Fruit fly (Drosophila melanogaster) whole organism, wandering third instar larva: ENCODE data around the gene CG15200.

ENCODE experiments used
- Abd-B ChIP-seq: fragments of >200 bp; optimal IDR thresholded peaks from 2 replicates; lab custom pipeline; 2017; ENCODE audit warnings: missing biosample characterization, missing genetic modification characterization
- CG9705 ChIP-seq: fragments of 200-800 bp; sonication (Bioruptor generic); optimal IDR thresholded peaks from 2 replicates; lab custom pipeline; 2018; ENCODE audit warnings: missing biosample characterization, mild to moderate bottlenecking, missing genetic modification characterization
- Dfd ChIP-seq: fragments of >200 bp; optimal IDR thresholded peaks from 2 replicates; lab custom pipeline; 2017; ENCODE audit warnings: missing biosample characterization, missing genetic modification characterization
- Dif ChIP-seq: fragments of 200-275, 200-300 bp; sonication (Bioruptor generic); optimal IDR thresholded peaks from 2 replicates; lab custom pipeline; 2018; ENCODE audit warnings: missing biosample characterization, missing genetic modification characterization; ENCODE audit not compliant: partially characterized antibody
- GATAd ChIP-seq: sonication (Bioruptor generic); optimal IDR thresholded peaks from 2 replicates; lab custom pipeline; 2016; ENCODE audit warnings: missing biosample characterization, missing genetic modification characterization
- HLH106 ChIP-seq: fragments of 200-800 bp; optimal IDR thresholded peaks from 3 replicates; lab custom pipeline; 2019; ENCODE audit warnings: missing biosample characterization, mild to moderate bottlenecking, missing genetic modification characterization, moderate library complexity
- Hnf4 ChIP-seq: fragments of 200-800 bp; sonication (Bioruptor generic); optimal IDR thresholded peaks from 2 replicates; lab custom pipeline; 2016; ENCODE audit warnings: missing biosample characterization, mild to moderate bottlenecking, missing genetic modification characterization
- Hr78 ChIP-seq: fragments of >200 bp; optimal IDR thresholded peaks from 2 replicates; lab custom pipeline; 2017; ENCODE audit warnings: missing biosample characterization, missing genetic modification characterization
- Hr83 ChIP-seq: fragments of 200-300 bp; sonication (Bioruptor generic); optimal IDR thresholded peaks from 2 replicates; lab custom pipeline; 2016; ENCODE audit warnings: missing biosample characterization, mild to moderate bottlenecking, missing genetic modification characterization, moderate library complexity; ENCODE audit not compliant: poor library complexity, severe bottlenecking
- Jra ChIP-seq: sonication (Bioruptor generic); optimal IDR thresholded peaks from 2 replicates; lab custom pipeline; 2016; ENCODE audit warnings: missing biosample characterization, missing genetic modification characterization
- Myc ChIP-seq: fragments of >200 bp; optimal IDR thresholded peaks from 2 replicates; lab custom pipeline; 2017
- N ChIP-seq: fragments of >200 bp; optimal IDR thresholded peaks from 2 replicates; lab custom pipeline; 2018; ENCODE audit warnings: missing biosample characterization, missing external identifiers, missing genetic modification characterization
- OdsH ChIP-seq: fragments of 200-800 bp; sonication (Bioruptor generic); optimal IDR thresholded peaks from 2 replicates; lab custom pipeline; 2016; ENCODE audit warnings: missing biosample characterization, mild to moderate bottlenecking, missing genetic modification characterization
- Sp1 ChIP-seq: fragments of 200-800 bp; sonication (Bioruptor generic); optimal IDR thresholded peaks from 3 replicates; lab custom pipeline; 2019; ENCODE audit warnings: missing biosample characterization, mild to moderate bottlenecking, missing genetic modification characterization, moderate library complexity
- Vsx2 ChIP-seq: fragments of 200-300, 225-300 bp; sonication (Bioruptor generic); optimal IDR thresholded peaks from 2 replicates; lab custom pipeline; 2018; ENCODE audit warnings: missing biosample characterization, missing genetic modification characterization; ENCODE audit not compliant: partially characterized antibody
- dmrt93B ChIP-seq: fragments of 200-800 bp; sonication (Bioruptor generic); optimal IDR thresholded peaks from 2 replicates; lab custom pipeline; 2018; ENCODE audit warnings: missing biosample characterization, mild to moderate bottlenecking, missing genetic modification characterization
- dsf ChIP-seq: sonication (Bioruptor generic); optimal IDR thresholded peaks from 2 replicates; lab custom pipeline; 2016; ENCODE audit warnings: missing biosample characterization, missing genetic modification characterization, borderline replicate concordance
- ey ChIP-seq: fragments of 200-800 bp; sonication (Bioruptor generic); optimal IDR thresholded peaks from 2 replicates; lab custom pipeline; 2016; ENCODE audit warnings: missing biosample characterization, missing genetic modification characterization
- foxo ChIP-seq, 2 experiments: fragments of 200-800 bp; sonication (Bioruptor generic); optimal IDR thresholded peaks; 2 replicates in 1 of 2; 3 replicates in 1 of 2; lab custom pipeline; 2016 to 2017; ENCODE audit warnings: missing biosample characterization in 2 of 2, missing genetic modification characterization in 2 of 2
- pan ChIP-seq: fragments of >200 bp; optimal IDR thresholded peaks from 2 replicates; lab custom pipeline; 2017
- rgr ChIP-seq: fragments of 200-800 bp; sonication (Bioruptor generic); optimal IDR thresholded peaks from 3 replicates; lab custom pipeline; 2016; ENCODE audit warnings: missing biosample characterization, mild to moderate bottlenecking, missing genetic modification characterization
- sage ChIP-seq: fragments of 200-800 bp; sonication (Bioruptor generic); optimal IDR thresholded peaks from 2 replicates; lab custom pipeline; 2016; ENCODE audit warnings: missing biosample characterization, mild to moderate bottlenecking, missing genetic modification characterization
- sv ChIP-seq: fragments of 200-800 bp; sonication (Bioruptor generic); optimal IDR thresholded peaks from 3 replicates; lab custom pipeline; 2016; ENCODE audit warnings: missing biosample characterization, missing genetic modification characterization
- tai ChIP-seq: sonication (Bioruptor generic); optimal IDR thresholded peaks from 2 replicates; lab custom pipeline; 2016; ENCODE audit warnings: missing biosample characterization, missing genetic modification characterization
- usp ChIP-seq: fragments of >200 bp; optimal IDR thresholded peaks from 2 replicates; lab custom pipeline; 2017; ENCODE audit warnings: missing biosample characterization, missing genetic modification characterization
- woc ChIP-seq: sonication (Bioruptor generic); optimal IDR thresholded peaks from 2 replicates; lab custom pipeline; 2016; ENCODE audit warnings: missing biosample characterization, mild to moderate bottlenecking, missing genetic modification characterization

CG15200 gene

DNA sequence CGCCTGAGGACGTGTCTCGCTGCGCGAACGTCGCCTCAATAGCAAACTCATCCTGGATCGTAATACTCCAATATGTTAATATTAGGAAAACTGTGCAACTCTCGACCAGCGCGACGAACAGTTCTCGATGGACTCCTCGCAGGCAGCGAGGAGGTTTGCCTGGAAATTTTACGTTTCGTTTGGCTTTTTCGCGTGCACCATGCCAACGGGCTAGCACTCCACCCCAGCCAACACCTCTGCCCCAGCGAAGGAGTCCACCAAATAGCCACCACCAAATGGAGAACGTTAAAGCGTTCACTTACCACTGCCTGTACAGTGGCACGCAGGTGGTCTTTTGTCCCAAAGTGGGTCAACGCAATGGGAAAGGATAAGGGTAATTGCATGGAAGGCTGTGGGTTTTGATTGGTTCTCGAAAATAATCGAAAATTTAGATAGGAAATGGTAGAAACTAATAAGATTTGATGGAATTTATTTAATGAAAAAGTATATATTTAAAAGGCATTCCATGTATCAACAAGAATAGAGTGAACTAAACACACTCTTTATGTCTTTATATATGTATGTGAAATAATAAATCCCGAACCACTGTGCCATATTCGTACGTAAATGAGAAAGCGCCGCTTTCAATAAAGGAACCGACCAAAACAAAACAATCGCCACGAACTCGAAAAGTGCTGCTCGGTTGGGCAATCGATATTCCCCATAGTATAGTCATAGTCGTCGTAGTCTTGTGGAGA lies 22.9 kb upstream of the CG15200 start, which contains the start of gene CG32668:
CG32668 (minus strand) TSS at position 51 of the 737 bp plus-strand sequence.
- TF ChIP-seq N (GFP tag; lab: Kevin White, UChicago): no peak
- no peak for TF ChIP-seq rgr (GFP tag; lab: Kevin White, UChicago)
- no peak for TF ChIP-seq Abd-B (GFP tag; lab: Kevin White, UChicago)

DNA sequence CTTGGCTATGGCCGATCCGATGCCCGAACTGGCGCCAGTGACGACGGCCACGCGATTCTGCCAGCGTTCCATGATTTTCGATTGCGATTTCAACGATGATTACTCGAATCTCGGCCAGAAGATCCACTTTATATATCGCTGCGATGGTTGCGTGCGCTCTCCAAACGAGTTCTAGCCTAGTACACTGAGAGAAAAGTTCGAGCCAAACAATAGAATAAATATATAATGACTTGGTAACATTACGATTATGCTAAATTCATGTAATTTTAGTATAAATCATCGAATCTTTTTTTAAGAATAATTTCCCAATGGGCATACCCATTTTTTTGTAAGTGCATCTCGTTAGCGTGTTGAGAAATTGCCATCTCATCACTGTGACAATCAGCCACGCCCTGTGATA lies 13.8 kb upstream of the CG15200 start, which contains the start of gene Antdh:
Antdh (minus strand) TSS at position 101 of the 400 bp plus-strand sequence.
- TF ChIP-seq Myc (lab: Kevin White, UChicago): no peak
- TF ChIP-seq Abd-B (GFP tag; lab: Kevin White, UChicago): no peak
- no peak for TF ChIP-seq tai (GFP tag; lab: Kevin White, UChicago)
- no peak for TF ChIP-seq usp (GFP tag; lab: Kevin White, UChicago)
- no peak for TF ChIP-seq dmrt93B (GFP tag; lab: Kevin White, UChicago)

DNA sequence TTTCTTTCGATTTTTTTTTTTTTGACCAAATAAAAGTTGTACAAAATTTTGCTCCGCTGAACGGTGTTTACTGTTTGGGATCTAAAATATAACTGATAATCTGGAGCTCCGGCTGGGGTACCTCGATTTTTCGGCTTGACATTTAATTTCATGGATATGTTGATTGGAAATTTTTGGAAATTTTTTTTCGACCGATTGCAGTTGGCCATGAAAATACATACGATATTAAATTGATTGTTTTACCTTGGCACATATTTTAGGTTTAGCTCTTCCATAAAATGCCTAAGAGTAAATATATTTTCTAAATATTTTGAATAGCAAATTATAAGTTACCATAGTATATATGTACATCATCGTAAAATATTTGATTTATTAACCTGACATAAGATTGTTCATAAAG lies 12.2 kb upstream of the CG15200 start, which contains the start of gene CG1394:
CG1394 (minus strand) TSS at position 101 of the 400 bp plus-strand sequence.
- TF ChIP-seq ey (GFP tag; lab: Kevin White, UChicago) (no peak), pan (lab: Kevin White, UChicago) (no peak), Abd-B (GFP tag; lab: Kevin White, UChicago) (no peak), Jra (GFP tag; lab: Kevin White, UChicago) (no peak), sv (GFP tag; lab: Kevin White, UChicago) (no peak), foxo (GFP tag; optimal IDR thresholded peaks at IDR 0.05; lab: Kevin White, UChicago) (no peak), Hnf4 (GFP tag; lab: Kevin White, UChicago) (no peak), Sp1 (no peak), woc (no peak), Hr78 (no peak), dmrt93B (GFP tag; lab: Kevin White, UChicago) (no peak), CG9705 (GFP tag; lab: Kevin White, UChicago) (no peak), OdsH (GFP tag; lab: Kevin White, UChicago) (no peak)
- TF ChIP-seq, all 38 proteins: peak for 0

DNA sequence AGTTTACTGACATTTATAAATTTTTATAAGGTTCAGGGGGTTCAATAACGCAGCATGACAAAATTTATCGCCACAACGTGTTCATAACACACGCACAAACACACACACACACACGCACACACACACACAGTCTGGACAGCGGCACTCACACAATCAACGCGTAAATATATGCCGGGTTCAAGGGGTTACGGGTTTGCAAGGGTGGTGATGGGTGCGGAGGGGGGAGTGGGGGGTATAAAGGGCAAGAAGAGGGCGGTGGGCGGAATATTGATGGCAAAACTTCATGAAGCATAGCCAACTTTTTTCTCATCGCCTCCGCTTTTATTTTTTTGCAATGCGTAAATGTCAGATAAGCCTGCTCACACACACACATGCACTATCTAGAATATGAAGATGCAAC lies 6.7 kb upstream of the CG15200 start:
- TF ChIP-seq CG9705 (GFP tag; lab: Kevin White, UChicago) (no peak), GATAd (GFP tag; lab: Kevin White, UChicago) (no peak), Dfd (GFP tag; lab: Kevin White, UChicago) (peak; percentile 74), tai (GFP tag; lab: Kevin White, UChicago) (no peak)
- TF ChIP-seq, all 38 proteins: peak for 1

DNA sequence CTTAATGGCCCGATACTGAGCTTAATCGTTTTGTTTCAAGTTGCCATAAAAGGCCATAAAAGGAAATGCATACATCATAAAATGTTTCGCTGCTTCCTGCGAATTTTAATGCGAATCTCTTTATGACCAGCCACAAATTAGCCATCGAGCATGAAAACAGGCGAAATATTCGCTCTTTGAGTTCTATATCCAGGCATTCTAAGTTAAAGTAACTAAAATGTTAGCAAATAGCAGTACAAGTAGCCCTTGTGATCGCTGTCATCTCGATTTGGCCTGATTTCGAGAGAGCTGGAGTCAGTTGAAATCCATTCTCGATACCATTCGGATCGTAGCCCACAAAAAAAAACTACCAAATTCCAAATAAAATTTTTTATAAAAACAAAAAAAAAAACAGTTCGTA lies 19.2 kb downstream of the CG15200 start, which contains the start of gene CG11106:
CG11106 (plus strand) TSS at position 301 of the 400 bp plus-strand sequence.
- TF ChIP-seq Hr83 (no peak), CG9705 (GFP tag; lab: Kevin White, UChicago) (no peak), dsf (GFP tag; lab: Kevin White, UChicago) (no peak), Vsx2 (GFP tag; lab: Kevin White, UChicago) (no peak), ey (GFP tag; lab: Kevin White, UChicago) (no peak), foxo (GFP tag; optimal IDR thresholded peaks at IDR 0.05; lab: Kevin White, UChicago) (no peak), woc (no peak), Jra (GFP tag; lab: Kevin White, UChicago) (no peak), sage (GFP tag; lab: Kevin White, UChicago) (no peak), Dif (GFP tag; lab: Kevin White, UChicago) (no peak), HLH106 (tag; lab: Kevin White, UChicago) (no peak)

DNA sequence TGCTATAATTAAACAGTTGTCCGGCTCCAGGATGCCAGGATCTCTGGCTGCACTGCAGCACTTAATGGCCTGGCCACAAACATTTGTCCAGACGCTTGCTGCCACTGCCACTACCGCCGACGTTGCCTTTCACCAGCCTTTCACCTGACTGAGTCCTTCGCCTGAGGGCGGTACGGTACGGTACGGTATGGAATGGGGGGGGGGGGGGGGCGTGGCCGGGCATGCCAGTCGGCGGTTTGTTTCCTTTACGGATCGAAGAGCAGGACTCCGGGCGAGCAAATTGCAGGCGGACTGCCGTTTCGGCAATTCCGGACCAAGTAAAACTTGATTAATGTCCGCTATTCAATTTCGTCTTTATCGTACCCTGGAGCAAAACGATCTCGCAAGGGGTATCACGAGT lies 20.4 kb downstream of the CG15200 start:
- TF ChIP-seq GATAd (GFP tag; lab: Kevin White, UChicago): no peak
- TF ChIP-seq Dfd (GFP tag; lab: Kevin White, UChicago): peak; percentile 83
